Worm (Caenorhabditis elegans): ENCODE results near the gene nlp-57.

DNA sequence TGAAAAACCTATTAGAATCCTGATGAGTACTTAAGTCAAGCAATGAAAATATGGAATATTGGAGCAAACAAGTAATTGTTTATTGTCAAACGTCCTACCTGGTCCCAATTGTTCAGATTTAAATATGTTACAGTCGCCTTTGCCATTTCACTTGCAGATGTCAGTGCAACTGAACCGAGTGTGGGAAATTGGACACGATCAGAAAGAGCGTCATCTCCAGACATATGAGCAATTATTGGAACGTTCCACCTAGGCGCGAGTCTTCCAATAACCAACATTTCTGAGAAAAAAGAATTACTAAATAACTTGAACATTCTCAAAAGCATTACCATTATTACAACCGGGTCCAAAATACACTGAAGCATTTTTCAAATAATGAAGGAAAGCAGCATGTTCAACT is 20.2 kb downstream of the nlp-57 start:
- no peak for TF ChIP-seq ceh-88 (GFP tag; IDR thresholded peaks at IDR 0.05)
- no peak for TF ChIP-seq lir-3 (tag; optimal IDR thresholded peaks at IDR 0.05; ENCODE audit: poor library complexity)
- no peak for TF ChIP-seq nhr-76 (tag; optimal IDR thresholded peaks at IDR 0.05)
- no peak for TF ChIP-seq egl-27 (tag; optimal IDR thresholded peaks at IDR 0.05)
- no peak for TF ChIP-seq lin-13 (GFP tag; optimal IDR thresholded peaks at IDR 0.05)
- no peak for TF ChIP-seq ceh-82 (tag; optimal IDR thresholded peaks at IDR 0.05)
- TF ChIP-seq ces-1 (GFP tag; optimal IDR thresholded peaks at IDR 0.05): no peak
- no peak for TF ChIP-seq ceh-63 (GFP tag; optimal IDR thresholded peaks at IDR 0.05)
